Fruit fly (Drosophila melanogaster) whole organism, wandering third instar larva: ENCODE data around the gene CG18473.

Source experiments
- CrebA ChIP-seq: fragments of 200-800 bp; sonication (Bioruptor generic); optimal IDR thresholded peaks from 2 replicates; lab custom pipeline; 2016; ENCODE audit warnings: missing biosample characterization, mild to moderate bottlenecking, missing genetic modification characterization, borderline replicate concordance
- Dfd ChIP-seq: fragments of >200 bp; optimal IDR thresholded peaks from 2 replicates; lab custom pipeline; 2017; ENCODE audit warnings: missing biosample characterization, missing genetic modification characterization
- Dif ChIP-seq: fragments of 200-275, 200-300 bp; sonication (Bioruptor generic); optimal IDR thresholded peaks from 2 replicates; lab custom pipeline; 2018; ENCODE audit warnings: missing biosample characterization, missing genetic modification characterization; ENCODE audit not compliant: partially characterized antibody
- GATAd ChIP-seq: sonication (Bioruptor generic); optimal IDR thresholded peaks from 2 replicates; lab custom pipeline; 2016; ENCODE audit warnings: missing biosample characterization, missing genetic modification characterization
- HLH106 ChIP-seq: fragments of 200-800 bp; optimal IDR thresholded peaks from 3 replicates; lab custom pipeline; 2019; ENCODE audit warnings: missing biosample characterization, mild to moderate bottlenecking, missing genetic modification characterization, moderate library complexity
- Hnf4 ChIP-seq: fragments of 200-800 bp; sonication (Bioruptor generic); optimal IDR thresholded peaks from 2 replicates; lab custom pipeline; 2016; ENCODE audit warnings: missing biosample characterization, mild to moderate bottlenecking, missing genetic modification characterization
- Hr83 ChIP-seq: fragments of 200-300 bp; sonication (Bioruptor generic); optimal IDR thresholded peaks from 2 replicates; lab custom pipeline; 2016; ENCODE audit warnings: missing biosample characterization, mild to moderate bottlenecking, missing genetic modification characterization, moderate library complexity; ENCODE audit not compliant: poor library complexity, severe bottlenecking
- Jra ChIP-seq: sonication (Bioruptor generic); optimal IDR thresholded peaks from 2 replicates; lab custom pipeline; 2016; ENCODE audit warnings: missing biosample characterization, missing genetic modification characterization
- Myc ChIP-seq: fragments of >200 bp; optimal IDR thresholded peaks from 2 replicates; lab custom pipeline; 2017
- N ChIP-seq: fragments of >200 bp; optimal IDR thresholded peaks from 2 replicates; lab custom pipeline; 2018; ENCODE audit warnings: missing biosample characterization, missing external identifiers, missing genetic modification characterization
- OdsH ChIP-seq: fragments of 200-800 bp; sonication (Bioruptor generic); optimal IDR thresholded peaks from 2 replicates; lab custom pipeline; 2016; ENCODE audit warnings: missing biosample characterization, mild to moderate bottlenecking, missing genetic modification characterization
- Rel ChIP-seq, 2 experiments: fragments of 200-800 bp; sonication (Bioruptor generic) in 1 of 2; optimal IDR thresholded peaks; 2 replicates in 1 of 2; 3 replicates in 1 of 2; lab custom pipeline; 2016 to 2019; ENCODE audit warnings: mild to moderate bottlenecking in 2 of 2, missing biosample characterization in 2 of 2, missing genetic modification characterization in 2 of 2, moderate library complexity in 1 of 2
- Sp1 ChIP-seq: fragments of 200-800 bp; sonication (Bioruptor generic); optimal IDR thresholded peaks from 3 replicates; lab custom pipeline; 2019; ENCODE audit warnings: missing biosample characterization, mild to moderate bottlenecking, missing genetic modification characterization, moderate library complexity
- br ChIP-seq: fragments of 200-800 bp; sonication (Bioruptor generic); optimal IDR thresholded peaks from 2 replicates; lab custom pipeline; 2016; ENCODE audit warnings: missing biosample characterization, missing genetic modification characterization
- brk ChIP-seq: fragments of 200-800 bp; sonication (Bioruptor generic); optimal IDR thresholded peaks from 2 replicates; lab custom pipeline; 2016; ENCODE audit warnings: missing biosample characterization, mild to moderate bottlenecking, missing genetic modification characterization
- dl ChIP-seq, 2 experiments: fragments of 175-275, 200-275 bp in 1 of 2; fragments of 200-275 bp in 1 of 2; sonication (Bioruptor generic); optimal IDR thresholded peaks; lab custom pipeline; 2018; ENCODE audit warnings: mild to moderate bottlenecking in 2 of 2, missing biosample characterization in 2 of 2, missing genetic modification characterization in 2 of 2, moderate library complexity in 2 of 2; ENCODE audit not compliant: partially characterized antibody in 2 of 2, insufficient read depth in 1 of 2
- dmrt93B ChIP-seq: fragments of 200-800 bp; sonication (Bioruptor generic); optimal IDR thresholded peaks from 2 replicates; lab custom pipeline; 2018; ENCODE audit warnings: missing biosample characterization, mild to moderate bottlenecking, missing genetic modification characterization
- dsf ChIP-seq: sonication (Bioruptor generic); optimal IDR thresholded peaks from 2 replicates; lab custom pipeline; 2016; ENCODE audit warnings: missing biosample characterization, missing genetic modification characterization, borderline replicate concordance
- ey ChIP-seq: fragments of 200-800 bp; sonication (Bioruptor generic); optimal IDR thresholded peaks from 2 replicates; lab custom pipeline; 2016; ENCODE audit warnings: missing biosample characterization, missing genetic modification characterization
- foxo ChIP-seq, 2 experiments: fragments of 200-800 bp; sonication (Bioruptor generic); optimal IDR thresholded peaks; 2 replicates in 1 of 2; 3 replicates in 1 of 2; lab custom pipeline; 2016 to 2017; ENCODE audit warnings: missing biosample characterization in 2 of 2, missing genetic modification characterization in 2 of 2
- fru ChIP-seq: fragments of 200-800 bp; sonication (Bioruptor generic); optimal IDR thresholded peaks from 3 replicates; lab custom pipeline; 2016; ENCODE audit warnings: missing biosample characterization, mild to moderate bottlenecking, missing genetic modification characterization
- h ChIP-seq: fragments of 200-800 bp; sonication (Bioruptor generic); optimal IDR thresholded peaks from 3 replicates; lab custom pipeline; 2016; ENCODE audit warnings: missing biosample characterization, mild to moderate bottlenecking, missing genetic modification characterization
- jim ChIP-seq: fragments of 175-275, 200-325 bp; sonication (Bioruptor generic); optimal IDR thresholded peaks from 2 replicates; lab custom pipeline; 2016; ENCODE audit warnings: missing biosample characterization, mild to moderate bottlenecking, missing genetic modification characterization
- pan ChIP-seq: fragments of >200 bp; optimal IDR thresholded peaks from 2 replicates; lab custom pipeline; 2017
- psq ChIP-seq: fragments of 200-800 bp; sonication (Bioruptor generic); optimal IDR thresholded peaks from 3 replicates; lab custom pipeline; 2017; ENCODE audit warnings: missing biosample characterization, mild to moderate bottlenecking, missing genetic modification characterization, moderate library complexity
- rgr ChIP-seq: fragments of 200-800 bp; sonication (Bioruptor generic); optimal IDR thresholded peaks from 3 replicates; lab custom pipeline; 2016; ENCODE audit warnings: missing biosample characterization, mild to moderate bottlenecking, missing genetic modification characterization
- sage ChIP-seq: fragments of 200-800 bp; sonication (Bioruptor generic); optimal IDR thresholded peaks from 2 replicates; lab custom pipeline; 2016; ENCODE audit warnings: missing biosample characterization, mild to moderate bottlenecking, missing genetic modification characterization
- sv ChIP-seq: fragments of 200-800 bp; sonication (Bioruptor generic); optimal IDR thresholded peaks from 3 replicates; lab custom pipeline; 2016; ENCODE audit warnings: missing biosample characterization, missing genetic modification characterization
- tai ChIP-seq: sonication (Bioruptor generic); optimal IDR thresholded peaks from 2 replicates; lab custom pipeline; 2016; ENCODE audit warnings: missing biosample characterization, missing genetic modification characterization
- usp ChIP-seq: fragments of >200 bp; optimal IDR thresholded peaks from 2 replicates; lab custom pipeline; 2017; ENCODE audit warnings: missing biosample characterization, missing genetic modification characterization

Gene CG18473

dm6 chr3R:9351415-9352379 lies 11.4 kb upstream of the CG18473 start (continued):
- TF ChIP-seq Jra (no peak), pan (peak; percentile 17), sage (no peak), Myc (no peak), sv (GFP tag; lab: Kevin White, UChicago) (peak; percentile 52), CrebA (GFP tag; lab: Kevin White, UChicago) (no peak), Hnf4 (GFP tag; lab: Kevin White, UChicago) (no peak), tai (GFP tag; lab: Kevin White, UChicago) (no peak), brk (GFP tag; lab: Kevin White, UChicago) (peak; percentile 27)
- TF ChIP-seq, all 38 proteins: peak for 15

- TF ChIP-seq br (GFP tag; lab: Kevin White, UChicago) (no peak), Rel (GFP tag; optimal IDR thresholded peaks at IDR 0.05; lab: Kevin White, UChicago) (no peak), Rel (tag; optimal IDR thresholded peaks at IDR 0.05; lab: Kevin White, UChicago) (peak; percentile 10), dl (GFP tag; optimal IDR thresholded peaks at IDR 0.05; lab: Kevin White, UChicago; ENCODE audit: insufficient read depth in 1 of 2, partially characterized antibody in 2 of 2) (peak; percentile 33 to 61), Dfd (GFP tag; lab: Kevin White, UChicago) (no peak), rgr (no peak), Hr83 (peak; percentile 10), Dif (GFP tag; lab: Kevin White, UChicago) (peak; percentile 65)
Measured at dm6 chr3R:9352595-9353275, 10.4 kb upstream of the CG18473 start.

dm6 chr3R:9353276-9353652 lies 9.8 kb upstream of the CG18473 start:
- TF ChIP-seq jim (GFP tag; lab: Kevin White, UChicago) (no peak), dsf (peak; percentile 45), Dfd (GFP tag; lab: Kevin White, UChicago) (no peak), Sp1 (peak; percentile 83), N (GFP tag; lab: Kevin White, UChicago) (no peak), dmrt93B (GFP tag; lab: Kevin White, UChicago) (peak; percentile 50), HLH106 (tag; lab: Kevin White, UChicago) (peak; percentile 76), Hnf4 (GFP tag; lab: Kevin White, UChicago) (peak; percentile 32), foxo (GFP tag; optimal IDR thresholded peaks at IDR 0.05; lab: Kevin White, UChicago) (peak in 1 of 2 experiments; percentile 78), brk (GFP tag; lab: Kevin White, UChicago) (peak; percentile 65), Hr83 (no peak), sage (peak; percentile 87), ey (GFP tag; lab: Kevin White, UChicago) (peak; percentile 54), psq (GFP tag; lab: Kevin White, UChicago) (peak; percentile 79), Myc (no peak), br (GFP tag; lab: Kevin White, UChicago) (peak; percentile 30), fru (GFP tag; lab: Kevin White, UChicago) (peak; percentile 74), h (GFP tag; lab: Kevin White, UChicago) (peak; percentile 81), OdsH (peak; percentile 77), rgr (peak; percentile 74), sv (GFP tag; lab: Kevin White, UChicago) (peak; percentile 47)

DNA sequence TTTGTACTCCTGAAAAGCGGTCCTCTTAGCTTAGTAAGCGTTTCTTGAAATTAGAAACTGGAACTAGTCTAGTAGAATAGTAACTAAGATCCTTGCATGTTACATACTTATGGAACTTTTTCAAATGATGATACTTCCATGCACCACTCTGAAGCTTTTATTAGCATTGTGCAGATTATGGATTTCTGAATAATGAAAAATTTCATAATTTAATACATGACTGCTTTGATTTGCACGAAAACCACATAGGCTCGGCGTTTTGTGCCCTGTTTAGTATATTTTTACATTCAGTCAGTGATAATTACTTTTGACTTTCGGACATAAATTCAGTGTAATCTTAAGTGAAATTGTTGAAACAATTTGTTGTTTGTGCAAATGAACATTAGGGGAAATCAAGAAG lies 7.9 kb upstream of the CG18473 start, which contains the start of gene CG43675:
Gene CG43675, plus strand, starts transcription at position 301 of the 400 bp plus-strand sequence.
- TF ChIP-seq GATAd (GFP tag; lab: Kevin White, UChicago): no peak
- no peak for TF ChIP-seq pan
- TF ChIP-seq Jra: no peak
- no peak for TF ChIP-seq Hnf4 (GFP tag; lab: Kevin White, UChicago)
- no peak for TF ChIP-seq dmrt93B (GFP tag; lab: Kevin White, UChicago)
- no peak for TF ChIP-seq Sp1
- no peak for TF ChIP-seq psq (GFP tag; lab: Kevin White, UChicago)
- no peak for TF ChIP-seq jim (GFP tag; lab: Kevin White, UChicago)
- no peak for TF ChIP-seq Rel (GFP tag; optimal IDR thresholded peaks at IDR 0.05; lab: Kevin White, UChicago)
- no peak for TF ChIP-seq Rel (tag; optimal IDR thresholded peaks at IDR 0.05; lab: Kevin White, UChicago)
- no peak for TF ChIP-seq usp (GFP tag; lab: Kevin White, UChicago)
- TF ChIP-seq Dif (GFP tag; lab: Kevin White, UChicago): no peak
